Worm (Caenorhabditis elegans) whole organism, L3 larva: Measurements from ENCODE around the gene F18A12.7.

Source experiments
- R02D3.7 ChIP-seq: fragments of 150-350 bp; optimal IDR thresholded peaks from 2 replicates; lab custom pipeline; 2014; ENCODE audit warnings: missing biosample characterization, missing genetic modification characterization
- ZK546.5 ChIP-seq: sonication (generic microtip); optimal IDR thresholded peaks from 2 replicates; lab custom pipeline; 2017; ENCODE audit warnings: missing biosample characterization, missing genetic modification characterization
- aly-2 ChIP-seq: fragments of 150-350 bp; optimal IDR thresholded peaks from 2 replicates; lab custom pipeline; 2014; ENCODE audit warnings: missing biosample characterization, missing genetic modification characterization
- ama-1 ChIP-seq: fragments of 150-350 bp; optimal IDR thresholded peaks from 2 replicates; lab custom pipeline; 2018
- ceh-16 ChIP-seq: sonication (generic microtip); optimal IDR thresholded peaks from 2 replicates; lab custom pipeline; 2017; ENCODE audit warnings: missing biosample characterization, missing genetic modification characterization
- ceh-28 ChIP-seq: fragments of 150-350 bp; optimal IDR thresholded peaks from 2 replicates; lab custom pipeline; 2014; ENCODE audit warnings: missing biosample characterization, missing genetic modification reagents, missing genetic modification characterization
- ceh-82 ChIP-seq: fragments of 150-350 bp; optimal IDR thresholded peaks from 2 replicates; lab custom pipeline; 2014; ENCODE audit warnings: missing biosample characterization, missing genetic modification characterization
- ceh-9 ChIP-seq: sonication (generic microtip); optimal IDR thresholded peaks from 2 replicates; lab custom pipeline; 2018; ENCODE audit warnings: missing biosample characterization, missing genetic modification characterization
- daf-12 ChIP-seq: fragments of 150-350 bp; optimal IDR thresholded peaks from 2 replicates; lab custom pipeline; 2014; ENCODE audit warnings: missing biosample characterization, missing genetic modification reagents, missing genetic modification characterization
- egl-5 ChIP-seq: fragments of 150-350 bp; optimal IDR thresholded peaks from 2 replicates; lab custom pipeline; 2017; ENCODE audit warnings: missing biosample characterization, missing genetic modification reagents, missing genetic modification characterization, inconsistent platforms
- elt-1 ChIP-seq: fragments of 150-350 bp; optimal IDR thresholded peaks from 2 replicates; lab custom pipeline; 2014; ENCODE audit warnings: missing biosample characterization, missing genetic modification characterization
- elt-2 ChIP-seq: sonication (generic microtip); optimal IDR thresholded peaks from 2 replicates; lab custom pipeline; 2016; ENCODE audit warnings: missing genetic modification reagents, mild to moderate bottlenecking, missing genetic modification characterization, missing compliant biosample characterization
- elt-3 ChIP-seq, 3 experiments: fragments of 150-350 bp in 1 of 3; sonication (generic microtip) in 2 of 3; optimal IDR thresholded peaks; 2 replicates in 2 of 3; 4 replicates in 1 of 3; lab custom pipeline; 2014 to 2017; ENCODE audit warnings: missing biosample characterization in 3 of 3, missing genetic modification characterization in 3 of 3
- fkh-10 ChIP-seq: sonication (generic microtip); optimal IDR thresholded peaks from 2 replicates; lab custom pipeline; 2017; ENCODE audit warnings: missing biosample characterization, missing genetic modification reagents, missing genetic modification characterization
- fos-1 ChIP-seq: fragments of 150-350 bp; optimal IDR thresholded peaks from 2 replicates; lab custom pipeline; 2014; ENCODE audit warnings: missing biosample characterization, missing genetic modification characterization
- hmg-11 ChIP-seq: sonication (generic microtip); optimal IDR thresholded peaks from 2 replicates; lab custom pipeline; 2016; ENCODE audit warnings: missing genetic modification characterization, missing compliant biosample characterization
- jun-1 ChIP-seq: fragments of 150-350 bp; optimal IDR thresholded peaks from 2 replicates; lab custom pipeline; 2014; ENCODE audit warnings: missing biosample characterization, missing genetic modification reagents, missing genetic modification characterization
- lin-15B ChIP-seq: fragments of 150-350 bp; optimal IDR thresholded peaks from 2 replicates; lab custom pipeline; 2014; ENCODE audit warnings: missing biosample characterization, missing genetic modification characterization
- lin-39 ChIP-seq: fragments of 150-350 bp; optimal IDR thresholded peaks from 2 replicates; lab custom pipeline; 2018; ENCODE audit warnings: missing biosample characterization, missing genetic modification reagents, missing genetic modification characterization
- lsy-12 ChIP-seq: sonication (generic microtip); optimal IDR thresholded peaks from 2 replicates; lab custom pipeline; 2016; ENCODE audit warnings: mild to moderate bottlenecking, missing genetic modification characterization, missing compliant biosample characterization
- mml-1 ChIP-seq: fragments of 150-350 bp; sonication (generic microtip); optimal IDR thresholded peaks from 3 replicates; lab custom pipeline; 2014; ENCODE audit warnings: missing biosample characterization, missing genetic modification characterization
- nfya-1 ChIP-seq: sonication (generic microtip); optimal IDR thresholded peaks from 2 replicates; lab custom pipeline; 2017; ENCODE audit warnings: missing genetic modification characterization, mild to moderate bottlenecking, missing compliant biosample characterization, antibody characterized with exemption, moderate library complexity; ENCODE audit not compliant: insufficient read depth
- nhr-11 ChIP-seq: fragments of 150-350 bp; optimal IDR thresholded peaks from 2 replicates; lab custom pipeline; 2014; ENCODE audit warnings: missing biosample characterization, missing genetic modification characterization
- nhr-12 ChIP-seq: fragments of 150-350 bp; optimal IDR thresholded peaks from 2 replicates; lab custom pipeline; 2014; ENCODE audit warnings: missing biosample characterization, missing genetic modification characterization
- nhr-23 ChIP-seq: fragments of 150-350 bp; optimal IDR thresholded peaks from 2 replicates; lab custom pipeline; 2014; ENCODE audit warnings: missing biosample characterization, missing genetic modification reagents, missing genetic modification characterization
- nhr-237 ChIP-seq: fragments of 150-350 bp; optimal IDR thresholded peaks from 2 replicates; lab custom pipeline; 2014; ENCODE audit warnings: missing biosample characterization, missing genetic modification characterization
- nhr-25 ChIP-seq: sonication (generic microtip); optimal IDR thresholded peaks from 2 replicates; lab custom pipeline; 2017; ENCODE audit warnings: missing biosample characterization, missing genetic modification characterization
- nhr-76 ChIP-seq: fragments of 150-350 bp; sonication (generic microtip); optimal IDR thresholded peaks from 5 replicates; lab custom pipeline; 2014; ENCODE audit warnings: missing biosample characterization, missing genetic modification characterization
- nhr-77 ChIP-seq: fragments of 150-350 bp; optimal IDR thresholded peaks from 2 replicates; lab custom pipeline; 2014; ENCODE audit warnings: missing biosample characterization, missing genetic modification characterization
- pha-4 ChIP-seq: fragments of 150-350 bp; optimal IDR thresholded peaks from 2 replicates; lab custom pipeline; 2014; ENCODE audit warnings: missing biosample characterization, missing genetic modification reagents, missing genetic modification characterization
- skn-1 ChIP-seq: fragments of 150-350 bp; optimal IDR thresholded peaks from 2 replicates; lab custom pipeline; 2014; ENCODE audit warnings: missing biosample characterization, missing genetic modification characterization
- snpc-4 ChIP-seq: fragments of 150-350 bp; optimal IDR thresholded peaks from 2 replicates; lab custom pipeline; 2014; ENCODE audit warnings: missing biosample characterization, missing genetic modification characterization
- tbx-2 ChIP-seq: sonication (generic microtip); optimal IDR thresholded peaks from 2 replicates; lab custom pipeline; 2016; ENCODE audit warnings: mild to moderate bottlenecking, missing genetic modification characterization, missing compliant biosample characterization
- unc-62 ChIP-seq: fragments of 150-350 bp; sonication (generic microtip); optimal IDR thresholded peaks from 4 replicates; lab custom pipeline; 2014; ENCODE audit warnings: missing biosample characterization, missing genetic modification reagents, missing genetic modification characterization
- zag-1 ChIP-seq: fragments of 150-350 bp; optimal IDR thresholded peaks from 2 replicates; lab custom pipeline; 2014; ENCODE audit warnings: missing biosample characterization, missing genetic modification characterization
- ztf-11 ChIP-seq: fragments of 150-350 bp; optimal IDR thresholded peaks from 2 replicates; lab custom pipeline; 2014; ENCODE audit warnings: missing biosample characterization, missing genetic modification characterization
- ztf-4 ChIP-seq: fragments of 150-350 bp; optimal IDR thresholded peaks from 2 replicates; lab custom pipeline; 2014; ENCODE audit warnings: missing biosample characterization, missing genetic modification characterization

The F18A12.7 gene

DNA sequence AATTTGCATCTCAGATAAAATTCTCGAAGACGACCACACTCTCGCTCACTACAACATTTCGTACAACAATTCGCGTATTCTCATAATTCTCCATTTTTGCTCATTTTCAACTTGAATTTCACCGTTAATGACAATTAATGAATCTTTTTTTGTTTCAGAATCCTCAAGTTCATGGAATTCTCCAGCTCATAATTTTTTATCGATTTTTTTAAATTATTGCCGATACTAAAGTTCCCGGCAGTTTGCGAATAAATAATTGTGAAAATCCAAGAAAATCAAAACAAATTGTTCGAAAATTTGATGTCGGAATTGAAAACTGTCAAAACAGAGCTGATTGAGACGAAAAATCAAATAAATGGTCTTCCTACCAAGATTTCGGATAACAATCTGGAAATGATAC, 33.6 kb upstream of the F18A12.7 start, which contains the start of gene C16C8.21:
Gene C16C8.21, plus strand, starts transcription at position 301 of the 400 bp plus-strand sequence.
- no peak for TF ChIP-seq elt-2 (tag; lab: Kevin White, UChicago)
- no peak for TF ChIP-seq nhr-11 (tag; lab: Kevin White, UChicago)
- no peak for TF ChIP-seq ceh-28 (tag; lab: Kevin White, UChicago)
- TF ChIP-seq hmg-11 (tag; lab: Kevin White, UChicago): no peak
- no peak for TF ChIP-seq nfya-1 (tag; lab: Kevin White, UChicago)
- TF ChIP-seq unc-62 (GFP tag; lab: Kevin White, UChicago): no peak
- no peak for TF ChIP-seq mml-1 (tag; lab: Kevin White, UChicago)
- no peak for TF ChIP-seq ztf-4 (tag; lab: Kevin White, UChicago)
- no peak for TF ChIP-seq snpc-4 (tag; lab: Kevin White, UChicago)
- TF ChIP-seq lsy-12 (tag; lab: Kevin White, UChicago): no peak
- TF ChIP-seq nhr-23: no peak
- TF ChIP-seq skn-1 (tag; lab: Kevin White, UChicago): no peak
- TF ChIP-seq fkh-10: no peak
- TF ChIP-seq jun-1 (tag; lab: Kevin White, UChicago): no peak
- no peak for TF ChIP-seq nhr-77 (tag; lab: Kevin White, UChicago)
- no peak for TF ChIP-seq nhr-237 (tag; lab: Kevin White, UChicago)
- no peak for TF ChIP-seq lin-15B (tag; lab: Kevin White, UChicago)

- TF ChIP-seq tbx-2 (tag; lab: Kevin White, UChicago): no peak
- TF ChIP-seq skn-1 (tag; lab: Kevin White, UChicago): no peak
- TF ChIP-seq zag-1: no peak
These were observed 32.4 kb upstream of the F18A12.7 start, which contains the start of the genes C16C8.20 and gldi-6 for ce11 chrII:3446647-3447046. Gene C16C8.20 (plus strand): TSS chrII:3446947. Gene gldi-6 (plus strand): TSS chrII:3446947.

- TF ChIP-seq nfya-1 (tag; lab: Kevin White, UChicago) (no peak), hmg-11 (tag; lab: Kevin White, UChicago) (no peak), egl-5 (tag; lab: Kevin White, UChicago) (no peak), ceh-16 (tag; lab: Kevin White, UChicago) (no peak), daf-12 (tag; lab: Kevin White, UChicago) (no peak), nhr-12 (tag; lab: Kevin White, UChicago) (no peak), ceh-9 (tag; lab: Kevin White, UChicago) (no peak), lsy-12 (tag; lab: Kevin White, UChicago) (no peak), fkh-10 (no peak), unc-62 (GFP tag; lab: Kevin White, UChicago) (no peak), nhr-25 (no peak), nhr-76 (tag; lab: Kevin White, UChicago) (no peak), lin-39 (tag; lab: Kevin White, UChicago) (no peak), elt-3 (tag; optimal IDR thresholded peaks at IDR 0.05; lab: Kevin White, UChicago) (no peak)
- TF ChIP-seq, all 47 proteins: peak for 0
These were observed 31.1 kb upstream of the F18A12.7 start, which contains the start of the genes C16C8.5 and C16C8.16 for ce11 chrII:3445285-3445806. Gene C16C8.5 (minus strand): TSS chrII:3445385. Gene C16C8.16 (plus strand): TSS chrII:3445756.

- no peak for TF ChIP-seq nhr-11 (tag; lab: Kevin White, UChicago)
- TF ChIP-seq ceh-82 (tag; lab: Kevin White, UChicago): no peak
- no peak for TF ChIP-seq ztf-11 (tag; lab: Kevin White, UChicago)
- no peak for TF ChIP-seq elt-1 (tag; lab: Kevin White, UChicago)
These were observed 30.0 kb upstream of the F18A12.7 start, which contains the start of gene C16C8.4 for ce11 chrII:3444280-3444679. Gene C16C8.4 (minus strand): TSS chrII:3444380.

DNA sequence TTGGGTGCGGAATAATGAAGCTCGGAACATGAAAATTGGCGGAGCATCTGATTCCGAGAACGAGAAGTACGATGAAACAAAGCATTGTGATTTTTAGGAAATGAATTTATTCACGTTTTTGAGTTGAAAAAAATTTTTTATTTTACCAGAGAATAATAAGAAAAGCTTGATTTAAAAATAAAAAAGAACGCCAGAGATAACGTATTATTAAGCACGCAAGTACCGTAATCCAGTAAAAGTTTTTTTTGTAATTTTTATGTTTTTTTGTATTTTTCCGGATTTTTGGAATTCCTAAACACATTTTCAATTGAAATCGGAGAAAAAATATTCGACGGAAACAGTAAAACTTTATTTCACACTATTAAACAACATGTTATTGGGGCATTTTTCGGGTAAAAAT, 28.9 kb upstream of the F18A12.7 start, which contains the start of gene C16C8.22:
Gene C16C8.22, minus strand, starts transcription at position 101 of the 400 bp plus-strand sequence.
- TF ChIP-seq egl-5 (tag; lab: Kevin White, UChicago): no peak

DNA sequence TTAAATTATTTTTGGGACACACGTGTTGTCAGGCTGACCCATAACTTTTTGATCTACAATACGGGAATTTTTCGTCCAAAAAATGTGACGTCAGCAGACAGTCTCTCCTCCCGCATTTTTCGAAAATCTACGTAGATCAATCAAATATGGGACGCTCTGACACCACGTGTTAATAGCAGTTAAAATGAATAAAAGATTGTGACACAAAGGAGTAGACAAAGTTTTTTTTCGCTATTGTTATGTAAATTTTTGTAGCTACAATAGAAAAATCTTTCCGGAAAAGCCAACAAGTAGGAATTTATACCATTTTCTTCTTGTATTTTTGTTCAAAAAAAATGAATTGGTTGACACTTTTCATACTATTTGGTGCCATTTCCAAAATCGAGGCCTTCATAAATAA, 27.1 kb upstream of the F18A12.7 start, which contains the start of gene C16C8.27:
Gene C16C8.27, plus strand, starts transcription at position 301 of the 400 bp plus-strand sequence.
- TF ChIP-seq nhr-25 (no peak), fos-1 (tag; lab: Kevin White, UChicago) (no peak), nhr-23 (no peak), hmg-11 (tag; lab: Kevin White, UChicago) (no peak), nhr-77 (tag; lab: Kevin White, UChicago) (no peak), ama-1 (lab: Kevin White, UChicago) (no peak), nhr-11 (tag; lab: Kevin White, UChicago) (no peak), elt-2 (tag; lab: Kevin White, UChicago) (no peak), lin-15B (tag; lab: Kevin White, UChicago) (no peak), R02D3.7 (tag; lab: Kevin White, UChicago) (no peak), zag-1 (no peak), ceh-82 (tag; lab: Kevin White, UChicago) (no peak), lsy-12 (tag; lab: Kevin White, UChicago) (no peak), elt-1 (tag; lab: Kevin White, UChicago) (no peak), ztf-4 (tag; lab: Kevin White, UChicago) (no peak), ZK546.5 (tag; lab: Kevin White, UChicago) (no peak), ceh-9 (tag; lab: Kevin White, UChicago) (no peak), ztf-11 (tag; lab: Kevin White, UChicago) (no peak), pha-4 (tag; lab: Kevin White, UChicago) (no peak), aly-2 (tag; lab: Kevin White, UChicago) (no peak)
